Worm (Caenorhabditis elegans) whole organism, mixed stage, embryonic: ENCODE results near the gene srz-58.

ENCODE experiments used
- M03D4.4 ChIP-seq: sonication (generic microtip); optimal IDR thresholded peaks from 2 replicates; lab custom pipeline; 2017; ENCODE audit warnings: mild to moderate bottlenecking, missing genetic modification characterization, missing compliant biosample characterization
- bed-3 ChIP-seq: fragments of 200-800 bp; sonication (Bioruptor generic); optimal IDR thresholded peaks from 3 replicates; lab custom pipeline; 2018; ENCODE audit warnings: mild to moderate bottlenecking, missing genetic modification characterization, moderate library complexity, missing compliant biosample characterization
- blmp-1 ChIP-seq: fragments of 150-350 bp; optimal IDR thresholded peaks from 2 replicates; lab custom pipeline; 2014; ENCODE audit warnings: missing biosample characterization, missing genetic modification characterization
- ceh-39 ChIP-seq: fragments of 150-350 bp; optimal IDR thresholded peaks from 2 replicates; lab custom pipeline; 2014; ENCODE audit warnings: missing biosample characterization, missing genetic modification characterization
- ceh-43 ChIP-seq: fragments of 200-800 bp; sonication (Bioruptor generic); optimal IDR thresholded peaks from 2 replicates; lab custom pipeline; 2018; ENCODE audit warnings: mild to moderate bottlenecking, missing genetic modification characterization, moderate library complexity, missing compliant biosample characterization
- ceh-83 ChIP-seq: fragments of 200-800 bp; sonication (Bioruptor generic); optimal IDR thresholded peaks from 2 replicates; lab custom pipeline; 2018; ENCODE audit warnings: mild to moderate bottlenecking, missing genetic modification characterization, missing compliant biosample characterization
- ces-1 ChIP-seq: fragments of 150-350 bp; optimal IDR thresholded peaks from 2 replicates; lab custom pipeline; 2014; ENCODE audit warnings: missing biosample characterization, missing genetic modification reagents, missing genetic modification characterization
- cnd-1 ChIP-seq: fragments of 200-800 bp; sonication (Bioruptor generic); optimal IDR thresholded peaks from 2 replicates; lab custom pipeline; 2018; ENCODE audit warnings: mild to moderate bottlenecking, missing genetic modification characterization, missing compliant biosample characterization
- drap-1 ChIP-seq: fragments of 200-800 bp; sonication (Bioruptor generic); optimal IDR thresholded peaks from 3 replicates; lab custom pipeline; 2018; ENCODE audit warnings: mild to moderate bottlenecking, missing genetic modification characterization, missing compliant biosample characterization
- elt-1 ChIP-seq: sonication (generic microtip); optimal IDR thresholded peaks from 2 replicates; lab custom pipeline; 2017; ENCODE audit warnings: missing genetic modification characterization, mild to moderate bottlenecking, missing compliant biosample characterization, antibody characterized with exemption, moderate library complexity, borderline replicate concordance; ENCODE audit not compliant: insufficient read depth
- elt-3 ChIP-seq: fragments of 150-350 bp; optimal IDR thresholded peaks from 2 replicates; lab custom pipeline; 2014; ENCODE audit warnings: missing biosample characterization, missing genetic modification characterization
- flh-1 ChIP-seq: fragments of 200-800 bp; sonication (Bioruptor generic); optimal IDR thresholded peaks from 2 replicates; lab custom pipeline; 2018; ENCODE audit warnings: mild to moderate bottlenecking, missing genetic modification characterization, moderate library complexity, missing compliant biosample characterization
- ham-2 ChIP-seq: fragments of 200-800 bp; sonication (Bioruptor generic); optimal IDR thresholded peaks from 2 replicates; lab custom pipeline; 2018; ENCODE audit warnings: mild to moderate bottlenecking, missing genetic modification characterization, missing compliant biosample characterization
- hlh-1 ChIP-seq: fragments of 150-350 bp; optimal IDR thresholded peaks from 2 replicates; lab custom pipeline; 2014; ENCODE audit warnings: missing biosample characterization, missing genetic modification reagents, missing genetic modification characterization
- lin-32 ChIP-seq: fragments of 200-800 bp; sonication (Bioruptor generic); optimal IDR thresholded peaks from 2 replicates; lab custom pipeline; 2018; ENCODE audit warnings: mild to moderate bottlenecking, missing genetic modification characterization, missing compliant biosample characterization
- lsy-2 ChIP-seq: fragments of 150-350 bp; optimal IDR thresholded peaks from 2 replicates; lab custom pipeline; 2014; ENCODE audit warnings: missing biosample characterization, missing genetic modification characterization
- mab-5 ChIP-seq: fragments of 150-350 bp; optimal IDR thresholded peaks from 2 replicates; lab custom pipeline; 2014; ENCODE audit warnings: missing biosample characterization, missing genetic modification characterization
- mep-1 ChIP-seq: fragments of 150-350 bp; optimal IDR thresholded peaks from 2 replicates; lab custom pipeline; 2017; ENCODE audit warnings: missing biosample characterization, missing genetic modification reagents, missing genetic modification characterization, inconsistent platforms
- mls-2 ChIP-seq: sonication (generic microtip); optimal IDR thresholded peaks from 2 replicates; lab custom pipeline; 2016; ENCODE audit warnings: mild to moderate bottlenecking, missing genetic modification characterization, moderate library complexity, missing compliant biosample characterization
- nhr-12 ChIP-seq: fragments of 150-350 bp; optimal IDR thresholded peaks from 2 replicates; lab custom pipeline; 2014; ENCODE audit warnings: missing biosample characterization, missing genetic modification characterization
- nhr-2 ChIP-seq: fragments of 150-350 bp; optimal IDR thresholded peaks from 2 replicates; lab custom pipeline; 2014; ENCODE audit warnings: missing biosample characterization, missing genetic modification characterization
- nhr-237 ChIP-seq: fragments of 150-350 bp; optimal IDR thresholded peaks from 2 replicates; lab custom pipeline; 2014; ENCODE audit warnings: missing biosample characterization, missing genetic modification characterization
- nhr-28 ChIP-seq: fragments of 150-350 bp; optimal IDR thresholded peaks from 2 replicates; lab custom pipeline; 2014; ENCODE audit warnings: missing biosample characterization, missing genetic modification characterization
- pha-4 ChIP-seq: fragments of 150-350 bp; optimal IDR thresholded peaks from 2 replicates; lab custom pipeline; 2018; ENCODE audit warnings: missing biosample characterization, missing genetic modification reagents, missing genetic modification characterization
- sem-2 ChIP-seq: fragments of 200-800 bp; sonication (Bioruptor generic); optimal IDR thresholded peaks from 2 replicates; lab custom pipeline; 2018; ENCODE audit warnings: mild to moderate bottlenecking, missing genetic modification characterization, missing compliant biosample characterization
- sptf-1 ChIP-seq: sonication (generic microtip); optimal IDR thresholded peaks from 2 replicates; lab custom pipeline; 2017; ENCODE audit warnings: mild to moderate bottlenecking, missing genetic modification characterization, moderate library complexity, missing compliant biosample characterization
- unc-120 ChIP-seq: sonication (generic microtip); optimal IDR thresholded peaks from 2 replicates; lab custom pipeline; 2017; ENCODE audit warnings: missing genetic modification characterization, missing compliant biosample characterization; ENCODE audit not compliant: poor library complexity, severe bottlenecking
- unc-39 ChIP-seq: fragments of 150-350 bp; optimal IDR thresholded peaks from 2 replicates; lab custom pipeline; 2014; ENCODE audit warnings: missing biosample characterization, missing genetic modification characterization
- unc-62 ChIP-seq: fragments of 150-350 bp; optimal IDR thresholded peaks from 2 replicates; lab custom pipeline; 2014; ENCODE audit warnings: missing biosample characterization, missing genetic modification reagents, missing genetic modification characterization
- ztf-11 ChIP-seq: fragments of 150-350 bp; optimal IDR thresholded peaks from 2 replicates; lab custom pipeline; 2014; ENCODE audit warnings: missing biosample characterization, missing genetic modification characterization

Gene srz-58

ce11 chrV:17322397-17322909 is 4.5 kb downstream of the srz-58 start, which contains the start of gene F31E9.3:
Gene F31E9.3, plus strand, starts transcription at chrV:17322590.
- TF ChIP-seq nhr-12 (tag; lab: Kevin White, UChicago) = no peak
- TF ChIP-seq lsy-2 (tag; lab: Kevin White, UChicago) = no peak
- no peak for TF ChIP-seq hlh-1 (tag; lab: Kevin White, UChicago)
- TF ChIP-seq flh-1 = no peak
- TF ChIP-seq blmp-1 = no peak
- no peak for TF ChIP-seq unc-39 (tag; lab: Kevin White, UChicago)
- no peak for TF ChIP-seq unc-120 (tag; lab: Kevin White, UChicago)
- no peak for TF ChIP-seq drap-1 (GFP tag; lab: Kevin White, UChicago)
- TF ChIP-seq mep-1 (tag; lab: Kevin White, UChicago) = no peak
- TF ChIP-seq elt-3 = no peak
- no peak for TF ChIP-seq mab-5
- TF ChIP-seq pha-4 = no peak
- no peak for TF ChIP-seq nhr-237 (tag; lab: Kevin White, UChicago)
- TF ChIP-seq sem-2 = no peak

ce11 chrV:17323876-17324275 is 5.9 kb downstream of the srz-58 start:
- no peak for TF ChIP-seq M03D4.4 (tag; lab: Kevin White, UChicago)
- TF ChIP-seq drap-1 (GFP tag; lab: Kevin White, UChicago) = peak; percentile 12
- no peak for TF ChIP-seq ceh-83

ce11 chrV:17327867-17328266 is 9.9 kb downstream of the srz-58 start, which contains the start of gene sdz-16:
Gene sdz-16, minus strand, starts transcription at chrV:17327967.
- TF ChIP-seq drap-1 (GFP tag; lab: Kevin White, UChicago) (no peak), ceh-83 (no peak), sptf-1 (no peak), ceh-39 (tag; lab: Kevin White, UChicago) (no peak), lsy-2 (tag; lab: Kevin White, UChicago) (no peak), flh-1 (no peak), nhr-2 (tag; lab: Kevin White, UChicago) (no peak), mls-2 (tag; lab: Kevin White, UChicago) (no peak), unc-62 (GFP tag; lab: Kevin White, UChicago) (no peak), nhr-28 (tag; lab: Kevin White, UChicago) (no peak)

- TF ChIP-seq nhr-28 (tag; lab: Kevin White, UChicago) = no peak
- no peak for TF ChIP-seq pha-4
- no peak for TF ChIP-seq cnd-1 (tag; lab: Kevin White, UChicago)
- no peak for TF ChIP-seq sptf-1
- TF ChIP-seq ces-1 (GFP tag; lab: Kevin White, UChicago) = no peak
- no peak for TF ChIP-seq lin-32
- no peak for TF ChIP-seq mep-1 (tag; lab: Kevin White, UChicago)
- TF ChIP-seq mab-5 = no peak
- TF ChIP-seq bed-3 (GFP tag; lab: Kevin White, UChicago) = no peak
- no peak for TF ChIP-seq nhr-12 (tag; lab: Kevin White, UChicago)
Observed at ce11 chrV:17328497-17328896, 10.6 kb downstream of the srz-58 start, which contains the start of gene srg-44. Gene srg-44, plus strand, starts transcription at chrV:17328797.

ce11 chrV:17331340-17331739 is 13.4 kb downstream of the srz-58 start, which contains the start of gene fbxa-185:
Gene fbxa-185, plus strand, starts transcription at chrV:17331640.
- no peak for TF ChIP-seq drap-1 (GFP tag; lab: Kevin White, UChicago)
- TF ChIP-seq lin-32 = no peak
- no peak for TF ChIP-seq sem-2
- no peak for TF ChIP-seq nhr-2 (tag; lab: Kevin White, UChicago)
- TF ChIP-seq ceh-43 (GFP tag; lab: Kevin White, UChicago) = no peak
- TF ChIP-seq unc-39 (tag; lab: Kevin White, UChicago) = no peak
- no peak for TF ChIP-seq mls-2 (tag; lab: Kevin White, UChicago)
- no peak for TF ChIP-seq lsy-2 (tag; lab: Kevin White, UChicago)
- no peak for TF ChIP-seq hlh-1 (tag; lab: Kevin White, UChicago)
- TF ChIP-seq cnd-1 (tag; lab: Kevin White, UChicago) = no peak
- no peak for TF ChIP-seq bed-3 (GFP tag; lab: Kevin White, UChicago)
- TF ChIP-seq M03D4.4 (tag; lab: Kevin White, UChicago) = no peak
- TF ChIP-seq blmp-1 = no peak
- no peak for TF ChIP-seq nhr-237 (tag; lab: Kevin White, UChicago)
- no peak for TF ChIP-seq nhr-12 (tag; lab: Kevin White, UChicago)

ce11 chrV:17339349-17339748 is 21.4 kb downstream of the srz-58 start:
- TF ChIP-seq mab-5 (no peak), ceh-83 (no peak), nhr-237 (tag; lab: Kevin White, UChicago) (no peak), ztf-11 (tag; lab: Kevin White, UChicago) (no peak), nhr-12 (tag; lab: Kevin White, UChicago) (no peak), ham-2 (GFP tag; lab: Kevin White, UChicago) (no peak), flh-1 (no peak), mls-2 (tag; lab: Kevin White, UChicago) (no peak), M03D4.4 (tag; lab: Kevin White, UChicago) (no peak), blmp-1 (no peak), pha-4 (no peak), ceh-39 (tag; lab: Kevin White, UChicago) (no peak), unc-120 (tag; lab: Kevin White, UChicago) (no peak), elt-1 (tag; lab: Kevin White, UChicago) (no peak), lsy-2 (tag; lab: Kevin White, UChicago) (no peak)
